Worm (Caenorhabditis elegans) whole organism, midembryonic: ENCODE results near the gene ubc-24.

Experiments
- T22C8.4 ChIP-seq: fragments of 200-800 bp; sonication (Bioruptor generic); IDR thresholded peaks from 2 replicates; pipeline ENCODE4 v1.3.6; 2022; ENCODE audit warnings: missing genetic modification characterization, missing compliant biosample characterization
- cog-1 ChIP-seq: sonication (generic microtip); optimal IDR thresholded peaks from 2 replicates; lab custom pipeline; 2016; ENCODE audit warnings: missing genetic modification characterization, missing compliant biosample characterization
- flt-1 ChIP-seq: fragments of 200-800 bp; sonication (Bioruptor generic); IDR thresholded peaks from 2 replicates; pipeline ENCODE4 v1.3.6; 2022; ENCODE audit warnings: missing genetic modification characterization, missing compliant biosample characterization
- klf-2 ChIP-seq: fragments of 200-800 bp; sonication (Bioruptor generic); conservative IDR thresholded peaks from 2 replicates; pipeline ENCODE4 v1.3.6; 2022; ENCODE audit warnings: missing genetic modification reagents, missing genetic modification characterization, missing compliant biosample characterization
- med-1 ChIP-seq: sonication (generic microtip); optimal IDR thresholded peaks from 2 replicates; lab custom pipeline; 2017; ENCODE audit warnings: missing genetic modification characterization, mild to moderate bottlenecking, missing compliant biosample characterization, antibody characterized with exemption, missing genetic modification reagents; ENCODE audit not compliant: insufficient read depth
- ref-1 ChIP-seq: fragments of 200-800 bp; sonication (Bioruptor generic); conservative IDR thresholded peaks from 2 replicates; pipeline ENCODE4 v1.3.6; 2022; ENCODE audit warnings: missing genetic modification reagents, missing genetic modification characterization, missing compliant biosample characterization
- tab-1 ChIP-seq: fragments of 200-800 bp; sonication (Bioruptor generic); IDR thresholded peaks from 2 replicates; pipeline ENCODE4 v1.3.6; 2022; ENCODE audit warnings: missing genetic modification characterization, missing compliant biosample characterization
- ztf-23 ChIP-seq: fragments of 200-800 bp; sonication (Bioruptor generic); IDR thresholded peaks from 2 replicates; pipeline ENCODE4 v1.3.6; 2022; ENCODE audit warnings: missing genetic modification reagents, missing genetic modification characterization, missing compliant biosample characterization
- ztf-29 ChIP-seq: fragments of 200-800 bp; sonication (Bioruptor generic); IDR thresholded peaks from 2 replicates; pipeline ENCODE4 v1.3.6; 2022; ENCODE audit warnings: missing genetic modification reagents, missing genetic modification characterization, missing compliant biosample characterization

ce11 chrII:8420775-8421388 lies 15.5 kb downstream of the ubc-24 start:
- TF ChIP-seq ref-1 (GFP tag; lab: Robert Waterston, UW) (no peak), flt-1 (no peak), ztf-29 (GFP tag; lab: Robert Waterston, UW) (no peak), tab-1 (GFP tag; lab: Robert Waterston, UW) (no peak), ztf-23 (GFP tag; lab: Robert Waterston, UW) (no peak), T22C8.4 (GFP tag; lab: Robert Waterston, UW) (no peak), cog-1 (tag; lab: Kevin White, UChicago) (no peak), med-1 (GFP tag; lab: Kevin White, UChicago) (no peak), klf-2 (GFP tag; lab: Robert Waterston, UW) (no peak)
